Fruit fly (Drosophila melanogaster) whole organism, embryonic: Measurements from ENCODE around the gene Obp19b.

Experiments used
- ATbp ChIP-seq: fragments of 200-800 bp; sonication (Bioruptor generic); optimal IDR thresholded peaks from 2 replicates; lab custom pipeline; 2017; ENCODE audit warnings: missing biosample characterization, mild to moderate bottlenecking, missing genetic modification characterization, missing genetic modification reagents
- Atf6 ChIP-seq: fragments of 200-800 bp; sonication (Bioruptor generic); IDR thresholded peaks from 2 replicates; pipeline ENCODE4 v1.3.6; 2022; ENCODE audit warnings: missing biosample characterization, missing genetic modification characterization
- B-H1 ChIP-seq: fragments of 200-800 bp; sonication (Bioruptor generic); IDR thresholded peaks from 3 replicates; pipeline ENCODE4 v1.3.6; 2022; ENCODE audit warnings: missing biosample characterization, missing genetic modification characterization
- Blimp-1 ChIP-seq: fragments of 200-800 bp; sonication (Bioruptor generic); optimal IDR thresholded peaks from 3 replicates; lab custom pipeline; 2018; ENCODE audit warnings: missing biosample characterization, missing genetic modification characterization, mild to moderate bottlenecking, moderate library complexity, missing genetic modification reagents
- BtbVII ChIP-seq: fragments of 200-800 bp; sonication (Bioruptor generic); optimal IDR thresholded peaks from 3 replicates; lab custom pipeline; 2017; ENCODE audit warnings: missing biosample characterization, mild to moderate bottlenecking, missing genetic modification characterization
- Bteb2 ChIP-seq: fragments of 200-800 bp; sonication (Bioruptor generic); optimal IDR thresholded peaks from 2 replicates; lab custom pipeline; 2016; ENCODE audit warnings: missing biosample characterization, missing genetic modification characterization
- CG10321 ChIP-seq: fragments of 200-800 bp; sonication (Bioruptor generic); IDR thresholded peaks from 2 replicates; pipeline ENCODE4 v1.3.6; 2022; ENCODE audit warnings: missing biosample characterization, missing genetic modification characterization
- CG10431 ChIP-seq: fragments of 200-800 bp; sonication (Bioruptor generic); optimal IDR thresholded peaks from 3 replicates; lab custom pipeline; 2018; ENCODE audit warnings: missing biosample characterization, mild to moderate bottlenecking, missing genetic modification characterization
- CG11085 ChIP-seq: fragments of 200-800 bp; sonication (Bioruptor generic); IDR thresholded peaks from 2 replicates; pipeline ENCODE4 v1.3.6; 2022; ENCODE audit warnings: missing biosample characterization, missing genetic modification characterization
- CG13624 ChIP-seq: fragments of 200-800 bp; sonication (Bioruptor generic); optimal IDR thresholded peaks from 2 replicates; lab custom pipeline; 2016; ENCODE audit warnings: missing biosample characterization, missing genetic modification characterization
- CG16813 ChIP-seq: fragments of 200-800 bp; sonication (Bioruptor generic); IDR thresholded peaks from 3 replicates; pipeline ENCODE4 v1.3.6; 2022; ENCODE audit warnings: missing biosample characterization, missing genetic modification characterization; ENCODE audit not compliant: partially characterized antibody
- CG17829 ChIP-seq: fragments of 200-800 bp; optimal IDR thresholded peaks from 2 replicates; lab custom pipeline; 2019; ENCODE audit warnings: missing biosample characterization, mild to moderate bottlenecking, missing genetic modification characterization, moderate library complexity
- CG17912 ChIP-seq: fragments of 200-800 bp; sonication (Bioruptor generic); optimal IDR thresholded peaks from 2 replicates; lab custom pipeline; 2018; ENCODE audit warnings: missing biosample characterization, mild to moderate bottlenecking, missing genetic modification characterization
- CG32772 ChIP-seq: fragments of 200-800 bp; sonication (Bioruptor generic); IDR thresholded peaks from 2 replicates; pipeline ENCODE4 v1.3.6; 2022; ENCODE audit warnings: missing biosample characterization, missing genetic modification characterization
- CG33213 ChIP-seq: fragments of 200-800 bp; sonication (Bioruptor generic); optimal IDR thresholded peaks from 3 replicates; lab custom pipeline; 2016; ENCODE audit warnings: missing biosample characterization, missing genetic modification characterization
- CG3847 ChIP-seq: fragments of 200-800 bp; sonication (Bioruptor generic); IDR thresholded peaks from 2 replicates; pipeline ENCODE4 v1.3.6; 2022; ENCODE audit warnings: missing biosample characterization, missing genetic modification characterization
- CG42726 ChIP-seq: fragments of 200-800 bp; sonication (Bioruptor generic); IDR thresholded peaks from 2 replicates; pipeline ENCODE4 v1.3.6; 2022; ENCODE audit warnings: missing biosample characterization, missing genetic modification characterization; ENCODE audit not compliant: partially characterized antibody
- CG6175 ChIP-seq: fragments of 200-800 bp; sonication (Bioruptor generic); IDR thresholded peaks from 3 replicates; pipeline ENCODE4 v1.3.6; 2022; ENCODE audit warnings: missing biosample characterization, missing genetic modification characterization
- CG6813 ChIP-seq: fragments of 200-800 bp; sonication (Bioruptor generic); optimal IDR thresholded peaks from 2 replicates; lab custom pipeline; 2017; ENCODE audit warnings: missing biosample characterization, missing genetic modification characterization, mild to moderate bottlenecking, moderate library complexity, missing genetic modification reagents
- CG8765 ChIP-seq: fragments of 200-800 bp; sonication (Bioruptor generic); IDR thresholded peaks from 2 replicates; pipeline ENCODE4 v1.3.6; 2022; ENCODE audit warnings: missing biosample characterization, missing genetic modification characterization
- CG9876 ChIP-seq: fragments of 200-800 bp; sonication (Bioruptor generic); optimal IDR thresholded peaks from 2 replicates; lab custom pipeline; 2016; ENCODE audit warnings: missing biosample characterization, missing genetic modification characterization
- CTCF ChIP-seq: fragments of 200-800 bp; sonication (Bioruptor generic); optimal IDR thresholded peaks from 2 replicates; lab custom pipeline; 2017; ENCODE audit warnings: missing biosample characterization, mild to moderate bottlenecking, missing genetic modification characterization, moderate library complexity
- D19B ChIP-seq: fragments of 200-800 bp; sonication (Bioruptor generic); optimal IDR thresholded peaks from 2 replicates; lab custom pipeline; 2017; ENCODE audit warnings: missing biosample characterization, mild to moderate bottlenecking, missing genetic modification characterization
- Dll ChIP-seq: fragments of 200-800 bp; sonication (Bioruptor generic); IDR thresholded peaks from 4 replicates; pipeline ENCODE4 v1.3.6; 2022; ENCODE audit warnings: missing biosample characterization, missing genetic modification characterization; ENCODE audit not compliant: partially characterized antibody
- Dref ChIP-seq: fragments of 200-800 bp; sonication (Bioruptor generic); IDR thresholded peaks from 2 replicates; pipeline ENCODE4 v1.3.6; 2022; ENCODE audit warnings: missing biosample characterization, missing genetic modification characterization
- ERR ChIP-seq: fragments of 200-800 bp; sonication (Bioruptor generic); optimal IDR thresholded peaks from 2 replicates; lab custom pipeline; 2016; ENCODE audit warnings: missing biosample characterization, missing genetic modification characterization
- Hey ChIP-seq: fragments of 200-800 bp; sonication (Bioruptor generic); optimal IDR thresholded peaks from 3 replicates; lab custom pipeline; 2018; ENCODE audit warnings: missing biosample characterization, mild to moderate bottlenecking, missing genetic modification characterization
- Hmx ChIP-seq: fragments of 200-800 bp; sonication (Bioruptor generic); optimal IDR thresholded peaks from 2 replicates; lab custom pipeline; 2016; ENCODE audit warnings: missing biosample characterization, missing genetic modification characterization
- Hr39 ChIP-seq: fragments of >200 bp; optimal IDR thresholded peaks from 2 replicates; lab custom pipeline; 2017
- Meics ChIP-seq: fragments of 200-800 bp; sonication (Bioruptor generic); optimal IDR thresholded peaks from 2 replicates; lab custom pipeline; 2017; ENCODE audit warnings: missing biosample characterization, mild to moderate bottlenecking, missing genetic modification characterization
- Mes4 ChIP-seq: fragments of 200-800 bp; sonication (Bioruptor generic); optimal IDR thresholded peaks from 2 replicates; lab custom pipeline; 2016; ENCODE audit warnings: missing biosample characterization, missing genetic modification characterization
- Oaz ChIP-seq: fragments of 200-800 bp; sonication (Bioruptor generic); IDR thresholded peaks from 2 replicates; pipeline ENCODE4 v1.3.6; 2022; ENCODE audit warnings: missing biosample characterization, missing genetic modification characterization
- Opbp ChIP-seq: fragments of 200-800 bp; sonication (Bioruptor generic); IDR thresholded peaks from 3 replicates; pipeline ENCODE4 v1.3.6; 2022; ENCODE audit warnings: missing biosample characterization, missing genetic modification characterization; ENCODE audit not compliant: partially characterized antibody
- Scr ChIP-seq: fragments of 200-800 bp; sonication (Bioruptor generic); IDR thresholded peaks from 2 replicates; pipeline ENCODE4 v1.3.6; 2022; ENCODE audit warnings: missing biosample characterization, missing genetic modification characterization; ENCODE audit not compliant: partially characterized antibody
- az2 ChIP-seq: fragments of 200-800 bp; sonication (Bioruptor generic); optimal IDR thresholded peaks from 3 replicates; lab custom pipeline; 2016; ENCODE audit warnings: missing biosample characterization, missing genetic modification characterization
- croc ChIP-seq: fragments of 200-800 bp; sonication (Bioruptor generic); conservative IDR thresholded peaks from 3 replicates; pipeline ENCODE4 v1.3.6; 2022; ENCODE audit warnings: missing biosample characterization, missing genetic modification characterization
- dmrt99B ChIP-seq: fragments of 200-800 bp; sonication (Bioruptor generic); optimal IDR thresholded peaks from 2 replicates; lab custom pipeline; 2018; ENCODE audit warnings: missing biosample characterization, mild to moderate bottlenecking, missing genetic modification characterization, moderate library complexity
- gcm2 ChIP-seq: fragments of 200-800 bp; sonication (Bioruptor generic); optimal IDR thresholded peaks from 2 replicates; lab custom pipeline; 2016; ENCODE audit warnings: missing biosample characterization, missing genetic modification characterization
- maf-S ChIP-seq: fragments of 200-800 bp; sonication (Bioruptor generic); optimal IDR thresholded peaks from 2 replicates; lab custom pipeline; 2016; ENCODE audit warnings: missing biosample characterization, missing genetic modification characterization
- mld ChIP-seq: fragments of 200-800 bp; sonication (Bioruptor generic); IDR thresholded peaks from 3 replicates; pipeline ENCODE4 v1.3.6; 2022; ENCODE audit warnings: missing biosample characterization, missing genetic modification characterization; ENCODE audit not compliant: partially characterized antibody
- nau ChIP-seq: fragments of 200-800 bp; sonication (Bioruptor generic); optimal IDR thresholded peaks from 3 replicates; lab custom pipeline; 2017; ENCODE audit warnings: missing biosample characterization, mild to moderate bottlenecking, missing genetic modification characterization, missing genetic modification reagents
- oc ChIP-seq: fragments of 200-800 bp; sonication (Bioruptor generic); optimal IDR thresholded peaks from 2 replicates; lab custom pipeline; 2018; ENCODE audit warnings: missing biosample characterization, mild to moderate bottlenecking, missing genetic modification characterization, moderate library complexity
- org-1 ChIP-seq: fragments of 200-800 bp; sonication (Bioruptor generic); optimal IDR thresholded peaks from 2 replicates; lab custom pipeline; 2017; ENCODE audit warnings: missing biosample characterization, missing genetic modification characterization
- peb ChIP-seq: fragments of 200-800 bp; sonication (Bioruptor generic); IDR thresholded peaks from 2 replicates; pipeline ENCODE4 v1.3.6; 2022; ENCODE audit warnings: missing biosample characterization, missing genetic modification characterization
- psq ChIP-seq: fragments of 200-800 bp; sonication (Bioruptor generic); optimal IDR thresholded peaks from 2 replicates; lab custom pipeline; 2017; ENCODE audit warnings: missing biosample characterization, missing genetic modification characterization
- sd ChIP-seq: fragments of 200-800 bp; sonication (Bioruptor generic); optimal IDR thresholded peaks from 3 replicates; lab custom pipeline; 2018; ENCODE audit warnings: missing biosample characterization, mild to moderate bottlenecking, missing genetic modification characterization, moderate library complexity
- slp2 ChIP-seq: fragments of 200-800 bp; sonication (Bioruptor generic); optimal IDR thresholded peaks from 2 replicates; lab custom pipeline; 2016; ENCODE audit warnings: missing biosample characterization, missing genetic modification characterization
- sna ChIP-seq: fragments of 200-800 bp; sonication (Bioruptor generic); IDR thresholded peaks from 2 replicates; pipeline ENCODE4 v1.3.6; 2022; ENCODE audit warnings: missing biosample characterization, missing genetic modification characterization; ENCODE audit not compliant: partially characterized antibody
- tap ChIP-seq: fragments of 200-800 bp; optimal IDR thresholded peaks from 3 replicates; lab custom pipeline; 2019; ENCODE audit warnings: missing biosample characterization, mild to moderate bottlenecking, missing genetic modification characterization, moderate library complexity
- tll ChIP-seq, 2 experiments: fragments of 200-800 bp in 1 of 2; fragments of >200 bp in 1 of 2; sonication (Bioruptor generic) in 1 of 2; optimal IDR thresholded peaks; 2 replicates each; lab custom pipeline; 2017 to 2019; ENCODE audit warnings: missing biosample characterization in 2 of 2, missing genetic modification characterization in 2 of 2, mild to moderate bottlenecking in 1 of 2, moderate library complexity in 1 of 2

The Obp19b gene

DNA sequence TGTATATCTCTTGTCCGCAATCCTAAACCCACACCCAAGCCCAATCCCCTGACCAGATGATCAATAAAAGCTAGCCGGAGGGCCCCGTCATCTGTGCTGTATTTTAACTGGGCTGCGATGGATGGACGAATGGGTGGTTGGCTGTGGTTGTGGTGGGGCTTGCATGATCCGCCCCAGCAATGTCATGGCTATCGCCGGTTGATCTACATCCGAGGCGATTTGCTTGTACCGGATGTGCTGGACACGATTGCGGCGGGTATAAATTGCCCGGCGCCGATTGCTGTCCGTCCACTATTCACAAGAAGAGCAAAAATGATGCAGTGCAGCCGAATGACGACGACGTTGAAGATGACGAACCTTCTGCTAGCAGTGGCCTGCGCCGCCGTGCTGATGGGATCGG is at the start of gene Obp19b:
TSS of gene Obp19b (plus strand) at position 301 of the 400 bp plus-strand sequence.
- TF ChIP-seq Meics, result no peak
- TF ChIP-seq Bteb2 (GFP tag; lab: Kevin White, UChicago), result no peak
- TF ChIP-seq org-1, result no peak
- TF ChIP-seq D19B (GFP tag; lab: Kevin White, UChicago), result no peak
- TF ChIP-seq CG8765 (GFP tag; lab: Robert Waterston, UW), result no peak
- no peak for TF ChIP-seq Atf6 (GFP tag; lab: Robert Waterston, UW)
- TF ChIP-seq Oaz (GFP tag; lab: Robert Waterston, UW), result no peak
- no peak for TF ChIP-seq ERR (GFP tag; lab: Kevin White, UChicago)
- no peak for TF ChIP-seq peb
- TF ChIP-seq dmrt99B (tag; lab: Kevin White, UChicago), result no peak
- no peak for TF ChIP-seq CG11085 (GFP tag; lab: Robert Waterston, UW)
- TF ChIP-seq CG9876, result no peak
- TF ChIP-seq tap (tag; lab: Kevin White, UChicago), result no peak
- no peak for TF ChIP-seq psq
- TF ChIP-seq CG17912 (GFP tag; lab: Kevin White, UChicago), result no peak
- TF ChIP-seq Mes4, result no peak
- no peak for TF ChIP-seq oc (tag; lab: Kevin White, UChicago)
- no peak for TF ChIP-seq CG33213 (GFP tag; lab: Kevin White, UChicago)
- TF ChIP-seq BtbVII (GFP tag; lab: Kevin White, UChicago), result no peak
- TF ChIP-seq, all 482 proteins: peak for 0

dm6 chrX:20376422-20376821 is 40.1 kb upstream of the Obp19b start, which contains the start of gene CG12679:
Gene CG12679, minus strand, starts transcription at chrX:20376522.
- TF ChIP-seq CG6813 (GFP tag; lab: Kevin White, UChicago) (no peak), CG10431 (GFP tag; lab: Kevin White, UChicago) (no peak), nau (GFP tag; lab: Kevin White, UChicago) (no peak), CG16813 (GFP tag; lab: Robert Waterston, UW) (no peak), gcm2 (GFP tag; lab: Kevin White, UChicago) (no peak), ATbp (no peak), CG42726 (GFP tag; lab: Robert Waterston, UW) (no peak), Opbp (GFP tag; lab: Robert Waterston, UW) (no peak), CG3847 (GFP tag; lab: Robert Waterston, UW) (no peak), Blimp-1 (GFP tag; lab: Kevin White, UChicago) (no peak), CG10321 (no peak), maf-S (GFP tag; lab: Kevin White, UChicago) (no peak), CG6175 (GFP tag; lab: Robert Waterston, UW) (no peak), sd (no peak), Hey (no peak), CG17829 (tag; lab: Kevin White, UChicago) (no peak), sna (GFP tag; lab: Robert Waterston, UW) (no peak)
- TF ChIP-seq, all 482 proteins: peak for 0

DNA sequence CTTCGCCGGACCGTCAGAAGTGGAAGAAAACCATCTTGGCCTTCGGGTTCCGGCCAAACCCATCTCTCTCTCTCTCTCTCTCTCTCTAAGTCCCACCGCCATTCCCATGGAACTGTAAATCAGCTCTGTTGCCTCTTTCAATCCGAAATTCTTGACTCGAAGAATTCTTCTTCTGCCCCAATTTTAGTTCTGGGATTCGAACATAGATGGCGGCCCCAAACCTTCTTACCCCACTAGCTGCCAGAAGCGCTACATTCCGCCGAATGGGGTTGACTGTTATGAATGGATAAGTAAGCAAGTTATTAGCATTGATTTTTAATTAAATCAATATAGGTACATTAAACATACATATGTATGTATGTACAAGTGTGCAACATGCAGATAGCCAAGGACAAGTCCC is 30.7 kb upstream of the Obp19b start:
- TF ChIP-seq croc (GFP tag; lab: Robert Waterston, UW), result no peak
- peak; percentile 70 for TF ChIP-seq CTCF (GFP tag; lab: Kevin White, UChicago)

DNA sequence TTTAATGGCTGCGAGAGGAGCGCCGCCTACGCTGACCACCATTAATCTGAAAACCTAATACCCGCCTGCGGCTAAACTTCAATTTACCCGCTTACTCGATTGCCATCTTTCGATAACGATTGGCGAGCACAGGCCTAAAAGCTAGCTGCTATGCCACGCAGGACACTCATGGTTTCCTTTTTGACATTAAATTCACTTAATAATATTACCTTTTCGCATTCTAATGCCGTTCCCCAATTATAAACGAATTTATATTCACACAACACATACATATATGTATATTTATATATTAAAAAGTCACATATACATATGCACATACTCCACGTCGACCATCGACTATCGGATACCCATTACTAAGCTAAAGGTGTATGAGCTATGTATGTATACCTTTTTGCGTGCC is 26.9 kb upstream of the Obp19b start:
- TF ChIP-seq az2, result no peak
- no peak for TF ChIP-seq Hmx (GFP tag; lab: Kevin White, UChicago)
- TF ChIP-seq CG13624 (GFP tag; lab: Kevin White, UChicago), result no peak
- TF ChIP-seq slp2 (GFP tag; lab: Kevin White, UChicago), result no peak
- TF ChIP-seq Dref (GFP tag; lab: Robert Waterston, UW), result peak; percentile 63
- 0 out of 3 replicates have a peak, but pooled peaks have one; percentile 45 for TF ChIP-seq mld (GFP tag; lab: Robert Waterston, UW)
- peak; percentile 30; the same call in 1 of the 4 replicates for TF ChIP-seq Dll (GFP tag; lab: Robert Waterston, UW)
- TF ChIP-seq B-H1 (GFP tag; lab: Robert Waterston, UW), result no peak
- no peak for TF ChIP-seq Hr39 (lab: Kevin White, UChicago)
- TF ChIP-seq tll (GFP tag; optimal IDR thresholded peaks at IDR 0.05; lab: Kevin White, UChicago), result no peak
- peak; percentile 48 for TF ChIP-seq Scr
- no peak for TF ChIP-seq CG32772 (GFP tag; lab: Robert Waterston, UW)
